Worm (Caenorhabditis elegans): ENCODE results near the gene oatr-1.

DNA sequence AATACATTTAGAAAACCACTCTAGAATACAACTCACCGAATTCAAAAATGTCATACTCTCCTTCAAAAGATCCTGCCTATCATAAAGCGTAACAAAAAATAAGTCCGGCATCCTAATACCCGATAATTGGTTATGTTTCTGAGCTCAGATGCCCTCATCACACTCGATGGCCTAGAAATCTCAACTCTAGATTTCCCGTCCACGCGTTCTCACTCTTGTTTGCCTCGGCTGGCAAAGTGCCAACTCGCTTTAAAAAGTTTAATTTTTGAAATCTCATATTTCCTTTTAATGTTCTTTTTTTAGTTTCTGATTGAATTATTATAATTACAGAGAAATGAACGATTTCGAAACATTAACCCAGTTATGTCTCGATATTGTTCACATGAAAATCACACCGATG lies 28.3 kb downstream of the oatr-1 start, which contains the start of the genes C56G2.15 and thoc-2:
- no peak for TF ChIP-seq him-1 (tag; optimal IDR thresholded peaks at IDR 0.05)
- TF ChIP-seq dao-5 (tag; optimal IDR thresholded peaks at IDR 0.05) = no peak
- no peak for TF ChIP-seq W03F9.2 (tag; optimal IDR thresholded peaks at IDR 0.05)

Measured in whole organism, L4/young adult.